Fruit fly (Drosophila melanogaster) whole organism, embryonic: Measurements from ENCODE around the gene Tsf2.

ENCODE experiments used
- Atf-2 ChIP-seq: fragments of 200-800 bp; sonication (Bioruptor generic); optimal IDR thresholded peaks from 2 replicates; lab custom pipeline; 2016; ENCODE audit warnings: missing biosample characterization, missing genetic modification characterization
- CG10959 ChIP-seq: fragments of 200-800 bp; sonication (Bioruptor generic); IDR thresholded peaks from 2 replicates; pipeline ENCODE4 v1.3.6; 2022; ENCODE audit warnings: missing biosample characterization, missing genetic modification characterization
- CG11723 ChIP-seq: fragments of 200-800 bp; sonication (Bioruptor generic); optimal IDR thresholded peaks from 2 replicates; lab custom pipeline; 2017; ENCODE audit warnings: missing biosample characterization, mild to moderate bottlenecking, missing genetic modification characterization
- CG12744 ChIP-seq: fragments of 200-800 bp; sonication (Bioruptor generic); optimal IDR thresholded peaks from 2 replicates; lab custom pipeline; 2016; ENCODE audit warnings: missing biosample characterization, missing genetic modification characterization
- CG12769 ChIP-seq: fragments of 200-800 bp; sonication (Bioruptor generic); optimal IDR thresholded peaks from 2 replicates; lab custom pipeline; 2019; ENCODE audit warnings: missing biosample characterization, mild to moderate bottlenecking, missing genetic modification characterization, moderate library complexity
- CG13287 ChIP-seq: fragments of 200-800 bp; sonication (Bioruptor generic); IDR thresholded peaks from 2 replicates; pipeline ENCODE4 v1.3.6; 2022; ENCODE audit warnings: missing biosample characterization, missing genetic modification characterization; ENCODE audit not compliant: partially characterized antibody
- CG14014 ChIP-seq: fragments of 200-800 bp; sonication (Bioruptor generic); IDR thresholded peaks from 2 replicates; pipeline ENCODE4 v1.3.6; 2022; ENCODE audit warnings: missing biosample characterization, missing genetic modification characterization
- CG14441 ChIP-seq: fragments of 200-800 bp; sonication (Bioruptor generic); IDR thresholded peaks from 2 replicates; pipeline ENCODE4 v1.3.6; 2022; ENCODE audit warnings: missing biosample characterization, missing genetic modification characterization
- CG14860 ChIP-seq: fragments of 200-800 bp; sonication (Bioruptor generic); IDR thresholded peaks from 3 replicates; pipeline ENCODE4 v1.3.6; 2022; ENCODE audit warnings: missing biosample characterization, missing genetic modification characterization; ENCODE audit not compliant: partially characterized antibody
- CG17385 ChIP-seq: fragments of 200-800 bp; sonication (Bioruptor generic); optimal IDR thresholded peaks from 3 replicates; lab custom pipeline; 2018; ENCODE audit warnings: missing biosample characterization, mild to moderate bottlenecking, missing genetic modification characterization
- CG32772 ChIP-seq: fragments of 200-800 bp; sonication (Bioruptor generic); IDR thresholded peaks from 2 replicates; pipeline ENCODE4 v1.3.6; 2022; ENCODE audit warnings: missing biosample characterization, missing genetic modification characterization
- CG3838 ChIP-seq: fragments of 200-800 bp; sonication (Bioruptor generic); optimal IDR thresholded peaks from 3 replicates; lab custom pipeline; 2016; ENCODE audit warnings: missing biosample characterization, missing genetic modification characterization
- CG4328 ChIP-seq: fragments of 200-800 bp; sonication (Bioruptor generic); optimal IDR thresholded peaks from 3 replicates; lab custom pipeline; 2017; ENCODE audit warnings: missing biosample characterization, missing genetic modification reagents, missing genetic modification characterization
- CG4424 ChIP-seq: fragments of 200-800 bp; sonication (Bioruptor generic); optimal IDR thresholded peaks from 3 replicates; lab custom pipeline; 2016; ENCODE audit warnings: missing biosample characterization, missing genetic modification characterization
- CG4707 ChIP-seq: fragments of 200-800 bp; sonication (Bioruptor generic); optimal IDR thresholded peaks from 2 replicates; lab custom pipeline; 2018; ENCODE audit warnings: missing biosample characterization, mild to moderate bottlenecking, missing genetic modification characterization, moderate library complexity
- CG5245 ChIP-seq: fragments of 200-800 bp; sonication (Bioruptor generic); optimal IDR thresholded peaks from 3 replicates; lab custom pipeline; 2016; ENCODE audit warnings: missing biosample characterization, missing genetic modification characterization
- CG6765 ChIP-seq: fragments of 200-800 bp; sonication (Bioruptor generic); optimal IDR thresholded peaks from 3 replicates; lab custom pipeline; 2017; ENCODE audit warnings: missing biosample characterization, mild to moderate bottlenecking, missing genetic modification characterization
- CG7745 ChIP-seq: fragments of 200-800 bp; sonication (Bioruptor generic); optimal IDR thresholded peaks from 2 replicates; lab custom pipeline; 2018; ENCODE audit warnings: missing biosample characterization, mild to moderate bottlenecking, missing genetic modification characterization, moderate library complexity
- CG7987 ChIP-seq: fragments of 200-800 bp; sonication (Bioruptor generic); optimal IDR thresholded peaks from 2 replicates; lab custom pipeline; 2018; ENCODE audit warnings: missing biosample characterization, mild to moderate bottlenecking, missing genetic modification characterization, moderate library complexity
- CHES-1-like ChIP-seq: fragments of 200-800 bp; sonication (Bioruptor generic); optimal IDR thresholded peaks from 2 replicates; lab custom pipeline; 2016; ENCODE audit warnings: missing biosample characterization, missing genetic modification characterization
- Camta ChIP-seq: fragments of 200-800 bp; sonication (Bioruptor generic); optimal IDR thresholded peaks from 2 replicates; lab custom pipeline; 2016; ENCODE audit warnings: missing biosample characterization, missing genetic modification characterization
- CrebB ChIP-seq: fragments of 200-800 bp; sonication (Bioruptor generic); optimal IDR thresholded peaks from 3 replicates; lab custom pipeline; 2018; ENCODE audit warnings: missing biosample characterization, mild to moderate bottlenecking, missing genetic modification characterization
- Drgx ChIP-seq: fragments of 200-800 bp; sonication (Bioruptor generic); IDR thresholded peaks from 2 replicates; pipeline ENCODE4 v1.3.6; 2022; ENCODE audit warnings: missing biosample characterization, missing genetic modification characterization
- E2f1 ChIP-seq: fragments of 200-800 bp; sonication (Bioruptor generic); IDR thresholded peaks from 2 replicates; pipeline ENCODE4 v1.3.6; 2022; ENCODE audit warnings: missing biosample characterization, missing genetic modification characterization
- Gug ChIP-seq: fragments of 200-800 bp; sonication (Bioruptor generic); IDR thresholded peaks from 4 replicates; pipeline ENCODE4 v1.3.6; 2022; ENCODE audit warnings: missing biosample characterization, missing genetic modification characterization
- HmgZ ChIP-seq: fragments of 200-800 bp; sonication (Bioruptor generic); optimal IDR thresholded peaks from 2 replicates; lab custom pipeline; 2018; ENCODE audit warnings: missing biosample characterization, mild to moderate bottlenecking, missing genetic modification characterization
- Jarid2 ChIP-seq: fragments of 200-800 bp; sonication (Bioruptor generic); optimal IDR thresholded peaks from 3 replicates; lab custom pipeline; 2017; ENCODE audit warnings: mild to moderate bottlenecking, missing biosample characterization, missing genetic modification reagents, missing genetic modification characterization
- Lpt ChIP-seq: fragments of >200 bp; optimal IDR thresholded peaks from 2 replicates; lab custom pipeline; 2018; ENCODE audit warnings: missing biosample characterization, missing genetic modification characterization
- MTF-1 ChIP-seq: fragments of 200-800 bp; sonication (Bioruptor generic); optimal IDR thresholded peaks from 2 replicates; lab custom pipeline; 2018; ENCODE audit warnings: missing biosample characterization, mild to moderate bottlenecking, missing genetic modification characterization, borderline replicate concordance
- NC2α ChIP-seq: fragments of 200-800 bp; sonication (Bioruptor generic); optimal IDR thresholded peaks from 2 replicates; lab custom pipeline; 2016; ENCODE audit warnings: missing biosample characterization, missing genetic modification characterization
- NK7.1 ChIP-seq: fragments of 200-800 bp; sonication (Bioruptor generic); optimal IDR thresholded peaks from 3 replicates; lab custom pipeline; 2016; ENCODE audit warnings: missing biosample characterization, missing genetic modification characterization
- Side ChIP-seq: fragments of 200-800 bp; sonication (Bioruptor generic); optimal IDR thresholded peaks from 2 replicates; lab custom pipeline; 2016; ENCODE audit warnings: missing biosample characterization, missing genetic modification characterization
- Sry-δ ChIP-seq: fragments of 200-800 bp; sonication (Bioruptor generic); optimal IDR thresholded peaks from 2 replicates; lab custom pipeline; 2016; ENCODE audit warnings: missing biosample characterization, missing genetic modification characterization
- TFAM ChIP-seq: fragments of 200-800 bp; sonication (Bioruptor generic); optimal IDR thresholded peaks from 2 replicates; lab custom pipeline; 2017; ENCODE audit warnings: missing biosample characterization, missing genetic modification characterization, inconsistent platforms
- bsh ChIP-seq, 2 experiments: fragments of 200-800 bp; sonication (Bioruptor generic); optimal IDR thresholded peaks; 2 replicates each; lab custom pipeline; 2017 to 2018; ENCODE audit warnings: mild to moderate bottlenecking in 2 of 2, missing biosample characterization in 2 of 2, missing genetic modification characterization in 2 of 2, moderate library complexity in 1 of 2
- croc ChIP-seq: fragments of 200-800 bp; sonication (Bioruptor generic); conservative IDR thresholded peaks from 3 replicates; pipeline ENCODE4 v1.3.6; 2022; ENCODE audit warnings: missing biosample characterization, missing genetic modification characterization
- danr ChIP-seq: fragments of 200-800 bp; sonication (Bioruptor generic); IDR thresholded peaks from 2 replicates; pipeline ENCODE4 v1.3.6; 2022; ENCODE audit warnings: missing biosample characterization, missing genetic modification characterization
- ems ChIP-seq: fragments of 200-800 bp; sonication (Bioruptor generic); optimal IDR thresholded peaks from 3 replicates; lab custom pipeline; 2016; ENCODE audit warnings: missing biosample characterization, missing genetic modification characterization
- esg ChIP-seq: fragments of 200-800 bp; sonication (Bioruptor generic); conservative IDR thresholded peaks from 2 replicates; pipeline ENCODE4 v1.3.6; 2022; ENCODE audit warnings: missing biosample characterization, missing genetic modification characterization
- fu2 ChIP-seq: fragments of 200-800 bp; sonication (Bioruptor generic); optimal IDR thresholded peaks from 2 replicates; lab custom pipeline; 2016; ENCODE audit warnings: missing biosample characterization, missing genetic modification characterization
- gsb ChIP-seq: fragments of 200-800 bp; sonication (Bioruptor generic); IDR thresholded peaks from 2 replicates; pipeline ENCODE4 v1.3.6; 2022; ENCODE audit warnings: missing biosample characterization, missing genetic modification characterization
- ham ChIP-seq: fragments of 200-800 bp; sonication (Bioruptor generic); IDR thresholded peaks from 2 replicates; pipeline ENCODE4 v1.3.6; 2022; ENCODE audit warnings: missing biosample characterization, missing genetic modification characterization
- inv ChIP-seq: fragments of 200-800 bp; sonication (Bioruptor generic); IDR thresholded peaks from 2 replicates; pipeline ENCODE4 v1.3.6; 2022; ENCODE audit warnings: missing biosample characterization, missing genetic modification characterization; ENCODE audit not compliant: partially characterized antibody
- mirr ChIP-seq: fragments of 200-800 bp; sonication (Bioruptor generic); optimal IDR thresholded peaks from 3 replicates; lab custom pipeline; 2018; ENCODE audit warnings: missing biosample characterization, mild to moderate bottlenecking, missing genetic modification characterization
- nerfin-1 ChIP-seq: fragments of 200-800 bp; sonication (Bioruptor generic); optimal IDR thresholded peaks from 3 replicates; lab custom pipeline; 2019; ENCODE audit warnings: missing biosample characterization, mild to moderate bottlenecking, missing genetic modification characterization, moderate library complexity
- pan ChIP-seq, 4 experiments: fragments of >200 bp in 3 of 4; fragments of 200-800 bp in 1 of 4; sonication (Bioruptor generic) in 1 of 4; optimal IDR thresholded peaks in 3 of 4; IDR thresholded peaks in 1 of 4; 2 replicates each; pipeline versions ENCODE4 v1.3.6 to Lab custom; 2017 to 2022; ENCODE audit warnings: missing biosample characterization in 2 of 4, missing genetic modification characterization in 2 of 4, mixed read lengths in 1 of 4
- sc ChIP-seq, 3 experiments: fragments of >200 bp in 2 of 3; fragments of 200-800 bp in 1 of 3; sonication (Bioruptor generic) in 1 of 3; optimal IDR thresholded peaks; 2 replicates in 2 of 3; 3 replicates in 1 of 3; lab custom pipeline; 2017; ENCODE audit warnings: mild to moderate bottlenecking in 1 of 3, missing biosample characterization in 1 of 3, missing genetic modification characterization in 1 of 3, missing genetic modification reagents in 1 of 3
- schlank ChIP-seq: fragments of 200-800 bp; sonication (Bioruptor generic); optimal IDR thresholded peaks from 2 replicates; lab custom pipeline; 2018; ENCODE audit warnings: missing biosample characterization, mild to moderate bottlenecking, missing genetic modification characterization
- yki ChIP-seq: fragments of >200 bp; optimal IDR thresholded peaks from 3 replicates; lab custom pipeline; 2018

Gene Tsf2

dm6 chr3L:12490418-12491035 is 43.0 kb downstream of the Tsf2 start, which contains the start of gene CG10660 (continued):
- TF ChIP-seq danr (peak; percentile 62; the same call in 1 of the 2 replicates), gsb (GFP tag; lab: Robert Waterston, UW) (peak; percentile 65), Side (GFP tag; lab: Kevin White, UChicago) (peak; percentile 67), CG14860 (GFP tag; lab: Robert Waterston, UW) (no peak), CG4424 (GFP tag; lab: Kevin White, UChicago) (peak; percentile 80), HmgZ (peak; percentile 86), Lpt (GFP tag; lab: Kevin White, UChicago) (no peak), CG3838 (GFP tag; lab: Kevin White, UChicago) (peak; percentile 57), ems (GFP tag; lab: Kevin White, UChicago) (peak; percentile 61), CG7987 (GFP tag; lab: Kevin White, UChicago) (peak; percentile 55), Camta (peak; percentile 49), CG6765 (GFP tag; lab: Kevin White, UChicago) (peak; percentile 36), nerfin-1 (tag; lab: Kevin White, UChicago) (peak; percentile 70), Jarid2 (peak; percentile 62), CG11723 (peak; percentile 70), CG12744 (GFP tag; lab: Kevin White, UChicago) (peak; percentile 53), CG5245 (GFP tag; lab: Kevin White, UChicago) (peak; percentile 90), yki (lab: Kevin White, UChicago) (no peak), TFAM (GFP tag; lab: Kevin White, UChicago) (no peak), CG14014 (peak; percentile 84), CG7745 (tag; lab: Kevin White, UChicago) (peak; percentile 12), fu2 (GFP tag; lab: Kevin White, UChicago) (peak; percentile 50), ham (GFP tag; lab: Robert Waterston, UW) (no peak), pan (optimal IDR thresholded peaks at IDR 0.05; lab: Kevin White, UChicago) (no peak), pan (GFP tag; optimal IDR thresholded peaks at IDR 0.05 in 1 of 2, IDR thresholded peaks at IDR 0.05 in 1 of 2) (peak in 1 of 2 experiments; percentile 87), CG12769 (tag; lab: Kevin White, UChicago) (peak; percentile 90), croc (GFP tag; lab: Robert Waterston, UW) (peak; percentile 63), CHES-1-like (peak; percentile 38), Drgx (peak; percentile 95), CG4707 (GFP tag; lab: Kevin White, UChicago) (peak; percentile 73), CG10959 (GFP tag; lab: Robert Waterston, UW) (peak; percentile 66; the same call in 1 of the 2 replicates), CG13287 (no peak), Sry-δ (GFP tag; lab: Kevin White, UChicago) (peak; percentile 8), inv (GFP tag; lab: Robert Waterston, UW) (no peak), CG32772 (GFP tag; lab: Robert Waterston, UW) (peak; percentile 77), CG4328 (peak; percentile 35), sc (optimal IDR thresholded peaks at IDR 0.05; lab: Kevin White, UChicago) (no peak), sc (GFP tag; optimal IDR thresholded peaks at IDR 0.05; lab: Kevin White, UChicago) (peak; percentile 85), schlank (tag; lab: Kevin White, UChicago) (peak; percentile 64), CG17385 (GFP tag; lab: Kevin White, UChicago) (peak; percentile 88), CG14441 (GFP tag; lab: Robert Waterston, UW) (peak; percentile 82), mirr (GFP tag; lab: Kevin White, UChicago) (peak; percentile 13), CrebB (peak; percentile 84), esg (GFP tag; lab: Robert Waterston, UW) (peak; percentile 84), NC2α (GFP tag; lab: Kevin White, UChicago) (peak; percentile 22), Gug (GFP tag; lab: Robert Waterston, UW) (peak; percentile 63; the same call in 2 of the 4 replicates), MTF-1 (peak; percentile 77), E2f1 (GFP tag; lab: Robert Waterston, UW) (peak; percentile 81), Atf-2 (GFP tag; lab: Kevin White, UChicago) (peak; percentile 53), NK7.1 (GFP tag; lab: Kevin White, UChicago) (peak; percentile 54), bsh (GFP tag; optimal IDR thresholded peaks at IDR 0.05; lab: Kevin White, UChicago) (peak; percentile 92 to 96)
